Fruit fly (Drosophila melanogaster): ENCODE measurements around the gene Pde1c.

The Pde1c gene

DNA sequence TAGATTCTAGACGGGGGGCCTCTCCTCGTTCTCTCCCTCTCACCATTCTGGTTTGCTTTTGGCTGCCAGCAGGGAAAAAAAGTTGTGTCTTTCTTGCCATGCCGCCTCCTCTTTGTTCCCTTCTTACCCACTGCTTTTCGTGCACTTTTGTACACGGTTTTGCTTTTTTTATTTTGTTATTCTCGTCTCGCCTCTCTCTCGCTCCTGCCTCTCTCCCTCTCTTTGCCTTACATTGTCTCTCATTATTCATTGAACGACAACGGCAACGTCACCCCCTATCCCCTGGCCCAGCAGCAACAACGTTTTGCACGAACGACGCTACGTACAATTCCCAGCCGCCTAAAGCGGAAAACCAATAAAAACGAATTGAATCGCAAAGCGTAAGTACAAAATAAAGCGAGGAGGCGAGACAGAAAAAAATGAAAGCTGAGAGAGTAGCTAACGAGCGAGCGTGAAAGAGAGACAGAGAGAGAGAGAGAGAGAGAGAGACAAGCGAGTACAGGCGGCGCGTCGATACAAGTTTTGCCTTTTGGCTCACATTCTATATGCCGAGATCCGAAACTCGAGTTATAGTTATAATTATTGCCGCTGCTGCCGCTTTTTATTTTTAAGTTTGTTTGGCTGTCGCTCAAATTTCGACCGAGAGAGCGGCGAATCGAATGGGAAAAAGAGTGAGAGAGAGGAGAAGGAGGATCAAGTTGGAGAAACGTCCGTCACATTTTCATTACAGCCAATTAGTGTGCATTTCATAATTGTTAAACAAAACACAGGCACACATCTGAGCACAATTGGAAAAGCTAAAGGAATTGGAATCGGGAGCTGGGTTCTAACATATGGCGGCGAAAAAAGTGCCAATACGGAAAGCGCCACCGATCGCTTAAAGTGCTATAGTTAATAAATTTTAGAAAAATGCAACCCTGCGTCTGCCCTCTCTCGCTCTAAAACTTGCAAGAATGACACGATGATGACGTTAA is 121.4 kb downstream of the Pde1c start:
- peak; percentile 63 for TF ChIP-seq Hnf4 (GFP tag; optimal IDR thresholded peaks at IDR 0.05)
- TF ChIP-seq N (GFP tag; optimal IDR thresholded peaks at IDR 0.05), result no peak
- TF ChIP-seq CG32264 (GFP tag; optimal IDR thresholded peaks at IDR 0.05), result peak; percentile 78
- no peak for TF ChIP-seq Hr78 (GFP tag; optimal IDR thresholded peaks at IDR 0.05)
- no peak for TF ChIP-seq usp (GFP tag; optimal IDR thresholded peaks at IDR 0.05)
- TF ChIP-seq Myc (optimal IDR thresholded peaks at IDR 0.05), result no peak
- no peak for TF ChIP-seq dsf (GFP tag; optimal IDR thresholded peaks at IDR 0.05; ENCODE audit: borderline replicate concordance)
- TF ChIP-seq tai (GFP tag; optimal IDR thresholded peaks at IDR 0.05), result no peak
- peak; percentile 90 for TF ChIP-seq Dif (GFP tag; optimal IDR thresholded peaks at IDR 0.05; ENCODE audit: partially characterized antibody)
- peak; percentile 37 for TF ChIP-seq OdsH (GFP tag; optimal IDR thresholded peaks at IDR 0.05)
- no peak for TF ChIP-seq pan (optimal IDR thresholded peaks at IDR 0.05)
- peak; percentile 64 for TF ChIP-seq rgr (GFP tag; optimal IDR thresholded peaks at IDR 0.05)
- TF ChIP-seq sv (GFP tag; optimal IDR thresholded peaks at IDR 0.05), result no peak
- TF ChIP-seq foxo (GFP tag; optimal IDR thresholded peaks at IDR 0.05), result peak; percentile 24 to 58
- peak; percentile 73 to 88 for TF ChIP-seq dl (GFP tag; optimal IDR thresholded peaks at IDR 0.05; ENCODE audit: insufficient read depth in 1 of 2, partially characterized antibody in 2 of 2)
- TF ChIP-seq dmrt93B (GFP tag; optimal IDR thresholded peaks at IDR 0.05), result no peak
- peak; percentile 79 for TF ChIP-seq sage (GFP tag; optimal IDR thresholded peaks at IDR 0.05)
- no peak for TF ChIP-seq Dfd (GFP tag; optimal IDR thresholded peaks at IDR 0.05)
- TF ChIP-seq Rel (GFP tag; optimal IDR thresholded peaks at IDR 0.05), result peak; percentile 94
- peak; percentile 74 for TF ChIP-seq Rel (tag; optimal IDR thresholded peaks at IDR 0.05)
- TF ChIP-seq fru (GFP tag; optimal IDR thresholded peaks at IDR 0.05), result peak; percentile 64
- TF ChIP-seq brk (GFP tag; optimal IDR thresholded peaks at IDR 0.05), result peak; percentile 83
- peak; percentile 93 for TF ChIP-seq CrebA (GFP tag; optimal IDR thresholded peaks at IDR 0.05; ENCODE audit: borderline replicate concordance)
- TF ChIP-seq psq (GFP tag; optimal IDR thresholded peaks at IDR 0.05), result peak; percentile 100
- TF ChIP-seq Sp1 (GFP tag; optimal IDR thresholded peaks at IDR 0.05), result peak; percentile 75
- peak; percentile 92 for TF ChIP-seq Vsx2 (GFP tag; optimal IDR thresholded peaks at IDR 0.05; ENCODE audit: partially characterized antibody)
- TF ChIP-seq CG9705 (GFP tag; optimal IDR thresholded peaks at IDR 0.05), result peak; percentile 35
- TF ChIP-seq ey (GFP tag; optimal IDR thresholded peaks at IDR 0.05), result peak; percentile 24
- TF ChIP-seq Jra (GFP tag; optimal IDR thresholded peaks at IDR 0.05), result peak; percentile 86
- TF ChIP-seq br (GFP tag; optimal IDR thresholded peaks at IDR 0.05), result peak; percentile 81
- TF ChIP-seq HLH106 (tag; optimal IDR thresholded peaks at IDR 0.05), result peak; percentile 27
- peak; percentile 98 for TF ChIP-seq jim (GFP tag; optimal IDR thresholded peaks at IDR 0.05)
- peak; percentile 47 for TF ChIP-seq Mio (GFP tag; optimal IDR thresholded peaks at IDR 0.05)
- no peak for TF ChIP-seq lola (GFP tag; optimal IDR thresholded peaks at IDR 0.05)
- peak; percentile 11 for TF ChIP-seq Hr83 (GFP tag; optimal IDR thresholded peaks at IDR 0.05; ENCODE audit: poor library complexity, severe bottlenecking)
- peak; percentile 43 for TF ChIP-seq woc (GFP tag; optimal IDR thresholded peaks at IDR 0.05)
- TF ChIP-seq GATAd (GFP tag; optimal IDR thresholded peaks at IDR 0.05), result no peak
- no peak for TF ChIP-seq Abd-B (GFP tag; optimal IDR thresholded peaks at IDR 0.05)
- TF ChIP-seq h (GFP tag; optimal IDR thresholded peaks at IDR 0.05), result peak; percentile 68

- no peak for TF ChIP-seq dsf (GFP tag; optimal IDR thresholded peaks at IDR 0.05; ENCODE audit: borderline replicate concordance)
- TF ChIP-seq woc (GFP tag; optimal IDR thresholded peaks at IDR 0.05), result peak; percentile 1
- TF ChIP-seq OdsH (GFP tag; optimal IDR thresholded peaks at IDR 0.05), result peak; percentile 1
- TF ChIP-seq dl (GFP tag; optimal IDR thresholded peaks at IDR 0.05; ENCODE audit: insufficient read depth in 1 of 2, partially characterized antibody in 2 of 2), result no peak
- TF ChIP-seq CG9705 (GFP tag; optimal IDR thresholded peaks at IDR 0.05), result no peak
- peak; percentile 33 for TF ChIP-seq HLH106 (tag; optimal IDR thresholded peaks at IDR 0.05)
- TF ChIP-seq N (GFP tag; optimal IDR thresholded peaks at IDR 0.05), result peak; percentile 27
- TF ChIP-seq Sp1 (GFP tag; optimal IDR thresholded peaks at IDR 0.05), result peak; percentile 1
- TF ChIP-seq fru (GFP tag; optimal IDR thresholded peaks at IDR 0.05), result no peak
- TF ChIP-seq foxo (GFP tag; optimal IDR thresholded peaks at IDR 0.05), result peak in 1 of 2 experiments; percentile 9
- peak; percentile 30 for TF ChIP-seq Hr83 (GFP tag; optimal IDR thresholded peaks at IDR 0.05; ENCODE audit: poor library complexity, severe bottlenecking)
- peak; percentile 18 for TF ChIP-seq rgr (GFP tag; optimal IDR thresholded peaks at IDR 0.05)
- TF ChIP-seq Rel (GFP tag; optimal IDR thresholded peaks at IDR 0.05), result no peak
- peak; percentile 42 for TF ChIP-seq Rel (tag; optimal IDR thresholded peaks at IDR 0.05)
Observed at dm6 chr2L:11806022-11806700, 122.2 kb downstream of the Pde1c start.
